Fruit fly (Drosophila melanogaster) whole organism, embryonic: ENCODE data around the gene CG15543.

Source experiments
- C15 ChIP-seq: fragments of 200-800 bp; sonication (Bioruptor generic); IDR thresholded peaks from 3 replicates; pipeline ENCODE4 v1.3.6; 2022; ENCODE audit warnings: missing biosample characterization, missing genetic modification characterization
- CG1024 ChIP-seq: fragments of 200-800 bp; sonication (Bioruptor generic); IDR thresholded peaks from 2 replicates; pipeline ENCODE4 v1.3.6; 2022; ENCODE audit warnings: missing biosample characterization, missing genetic modification characterization
- CG11695 ChIP-seq: fragments of 200-800 bp; sonication (Bioruptor generic); IDR thresholded peaks from 3 replicates; pipeline ENCODE4 v1.3.6; 2022; ENCODE audit warnings: missing biosample characterization, missing genetic modification characterization
- CG14014 ChIP-seq: fragments of 200-800 bp; sonication (Bioruptor generic); IDR thresholded peaks from 2 replicates; pipeline ENCODE4 v1.3.6; 2022; ENCODE audit warnings: missing biosample characterization, missing genetic modification characterization
- CG16813 ChIP-seq: fragments of 200-800 bp; sonication (Bioruptor generic); IDR thresholded peaks from 3 replicates; pipeline ENCODE4 v1.3.6; 2022; ENCODE audit warnings: missing biosample characterization, missing genetic modification characterization; ENCODE audit not compliant: partially characterized antibody
- CG2116 ChIP-seq: fragments of 200-800 bp; sonication (Bioruptor generic); optimal IDR thresholded peaks from 3 replicates; lab custom pipeline; 2018; ENCODE audit warnings: missing biosample characterization, mild to moderate bottlenecking, missing genetic modification characterization
- CG2120 ChIP-seq: fragments of 200-800 bp; sonication (Bioruptor generic); optimal IDR thresholded peaks from 3 replicates; lab custom pipeline; 2016; ENCODE audit warnings: missing biosample characterization, missing genetic modification characterization
- CG4282 ChIP-seq: fragments of 200-800 bp; sonication (Bioruptor generic); optimal IDR thresholded peaks from 2 replicates; lab custom pipeline; 2016; ENCODE audit warnings: missing biosample characterization, missing genetic modification characterization
- CG4404 ChIP-seq: fragments of 200-800 bp; sonication (Bioruptor generic); IDR thresholded peaks from 2 replicates; pipeline ENCODE4 v1.3.6; 2022; ENCODE audit warnings: missing biosample characterization, missing genetic modification characterization
- CG6175 ChIP-seq: fragments of 200-800 bp; sonication (Bioruptor generic); IDR thresholded peaks from 3 replicates; pipeline ENCODE4 v1.3.6; 2022; ENCODE audit warnings: missing biosample characterization, missing genetic modification characterization
- CG6254 ChIP-seq: fragments of 200-800 bp; sonication (Bioruptor generic); optimal IDR thresholded peaks from 3 replicates; lab custom pipeline; 2017; ENCODE audit warnings: mild to moderate bottlenecking, missing biosample characterization, missing genetic modification reagents, missing genetic modification characterization
- CG8089 ChIP-seq: fragments of 200-800 bp; sonication (Bioruptor generic); optimal IDR thresholded peaks from 3 replicates; lab custom pipeline; 2016; ENCODE audit warnings: missing biosample characterization, missing genetic modification characterization
- CG8765 ChIP-seq: fragments of 200-800 bp; sonication (Bioruptor generic); IDR thresholded peaks from 2 replicates; pipeline ENCODE4 v1.3.6; 2022; ENCODE audit warnings: missing biosample characterization, missing genetic modification characterization
- CG9437 ChIP-seq: fragments of 200-800 bp; sonication (Bioruptor generic); optimal IDR thresholded peaks from 2 replicates; lab custom pipeline; 2018; ENCODE audit warnings: missing biosample characterization, mild to moderate bottlenecking, missing genetic modification characterization
- Chrac-16 ChIP-seq: fragments of 200-800 bp; sonication (Bioruptor generic); optimal IDR thresholded peaks from 3 replicates; lab custom pipeline; 2016; ENCODE audit warnings: missing biosample characterization, missing genetic modification characterization
- D19A ChIP-seq: fragments of 200-800 bp; optimal IDR thresholded peaks from 3 replicates; lab custom pipeline; 2019; ENCODE audit warnings: missing biosample characterization, mild to moderate bottlenecking, missing genetic modification characterization, moderate library complexity
- Dek ChIP-seq: fragments of 200-800 bp; sonication (Bioruptor generic); optimal IDR thresholded peaks from 3 replicates; lab custom pipeline; 2019; ENCODE audit warnings: missing biosample characterization, mild to moderate bottlenecking, missing genetic modification characterization, moderate library complexity
- Fer1 ChIP-seq: fragments of 200-800 bp; sonication (Bioruptor generic); optimal IDR thresholded peaks from 2 replicates; lab custom pipeline; 2017; ENCODE audit warnings: missing biosample characterization, mild to moderate bottlenecking, missing genetic modification characterization
- HLH3B ChIP-seq: fragments of 200-800 bp; sonication (Bioruptor generic); IDR thresholded peaks from 2 replicates; pipeline ENCODE4 v1.3.6; 2022; ENCODE audit warnings: missing biosample characterization, missing genetic modification characterization
- HLH4C ChIP-seq: fragments of 200-800 bp; sonication (Bioruptor generic); IDR thresholded peaks from 3 replicates; pipeline ENCODE4 v1.3.6; 2022; ENCODE audit warnings: missing biosample characterization, missing genetic modification characterization; ENCODE audit not compliant: partially characterized antibody
- Hr39 ChIP-seq: fragments of >200 bp; optimal IDR thresholded peaks from 2 replicates; lab custom pipeline; 2017
- Meics ChIP-seq: fragments of 200-800 bp; sonication (Bioruptor generic); optimal IDR thresholded peaks from 2 replicates; lab custom pipeline; 2017; ENCODE audit warnings: missing biosample characterization, mild to moderate bottlenecking, missing genetic modification characterization
- Nf-YA ChIP-seq: fragments of 200-800 bp; sonication (Bioruptor generic); IDR thresholded peaks from 2 replicates; pipeline ENCODE4 v1.3.6; 2022; ENCODE audit warnings: missing biosample characterization, missing genetic modification characterization
- Nf-YC ChIP-seq: fragments of 200-800 bp; optimal IDR thresholded peaks from 3 replicates; lab custom pipeline; 2019; ENCODE audit warnings: missing biosample characterization, mild to moderate bottlenecking, missing genetic modification characterization, moderate library complexity
- Oaz ChIP-seq: fragments of 200-800 bp; sonication (Bioruptor generic); IDR thresholded peaks from 2 replicates; pipeline ENCODE4 v1.3.6; 2022; ENCODE audit warnings: missing biosample characterization, missing genetic modification characterization
- Rfx ChIP-seq: fragments of 200-800 bp; sonication (Bioruptor generic); IDR thresholded peaks from 2 replicates; pipeline ENCODE4 v1.3.6; 2022; ENCODE audit warnings: missing biosample characterization, missing genetic modification characterization
- Rx ChIP-seq: fragments of 200-800 bp; sonication (Bioruptor generic); IDR thresholded peaks from 2 replicates; pipeline ENCODE4 v1.3.6; 2022; ENCODE audit warnings: missing biosample characterization, missing genetic modification characterization
- Spps ChIP-seq: fragments of 200-800 bp; sonication (Bioruptor generic); optimal IDR thresholded peaks from 2 replicates; lab custom pipeline; 2018; ENCODE audit warnings: missing biosample characterization, mild to moderate bottlenecking, missing genetic modification characterization
- Trl ChIP-seq, 3 experiments: fragments of >200 bp in 2 of 3; fragments of 200-800 bp in 1 of 3; sonication (Bioruptor generic) in 1 of 3; optimal IDR thresholded peaks; 2 replicates in 1 of 3; 3 replicates in 2 of 3; lab custom pipeline; 2016 to 2017; ENCODE audit warnings: missing biosample characterization in 1 of 3, missing genetic modification characterization in 1 of 3
- caup ChIP-seq: fragments of 200-800 bp; sonication (Bioruptor generic); optimal IDR thresholded peaks from 3 replicates; lab custom pipeline; 2017; ENCODE audit warnings: missing biosample characterization, mild to moderate bottlenecking, missing genetic modification characterization, moderate library complexity; ENCODE audit not compliant: severe bottlenecking
- croc ChIP-seq: fragments of 200-800 bp; sonication (Bioruptor generic); conservative IDR thresholded peaks from 3 replicates; pipeline ENCODE4 v1.3.6; 2022; ENCODE audit warnings: missing biosample characterization, missing genetic modification characterization
- cwo ChIP-seq: fragments of 200-800 bp; sonication (Bioruptor generic); optimal IDR thresholded peaks from 3 replicates; lab custom pipeline; 2017; ENCODE audit warnings: missing biosample characterization, missing genetic modification characterization, mild to moderate bottlenecking, moderate library complexity, missing genetic modification reagents
- dati ChIP-seq: fragments of 200-800 bp; sonication (Bioruptor generic); IDR thresholded peaks from 2 replicates; pipeline ENCODE4 v1.3.6; 2022; ENCODE audit warnings: missing biosample characterization, missing genetic modification characterization
- dysf ChIP-seq: fragments of 200-800 bp; sonication (Bioruptor generic); IDR thresholded peaks from 3 replicates; pipeline ENCODE4 v1.3.6; 2022; ENCODE audit warnings: missing biosample characterization, missing genetic modification characterization
- eve ChIP-seq, 2 experiments: fragments of >200 bp; optimal IDR thresholded peaks; 2 replicates each; lab custom pipeline; 2017; ENCODE audit warnings: missing biosample characterization in 2 of 2, missing genetic modification characterization in 2 of 2
- inv ChIP-seq: fragments of 200-800 bp; sonication (Bioruptor generic); IDR thresholded peaks from 2 replicates; pipeline ENCODE4 v1.3.6; 2022; ENCODE audit warnings: missing biosample characterization, missing genetic modification characterization; ENCODE audit not compliant: partially characterized antibody
- knrl ChIP-seq: fragments of 200-800 bp; sonication (Bioruptor generic); IDR thresholded peaks from 3 replicates; pipeline ENCODE4 v1.3.6; 2022; ENCODE audit warnings: missing biosample characterization, missing genetic modification characterization; ENCODE audit not compliant: partially characterized antibody
- onecut ChIP-seq: fragments of 200-800 bp; sonication (Bioruptor generic); IDR thresholded peaks from 2 replicates; pipeline ENCODE4 v1.3.6; 2022; ENCODE audit warnings: missing biosample characterization, missing genetic modification characterization
- peb ChIP-seq: fragments of 200-800 bp; sonication (Bioruptor generic); IDR thresholded peaks from 2 replicates; pipeline ENCODE4 v1.3.6; 2022; ENCODE audit warnings: missing biosample characterization, missing genetic modification characterization
- prd ChIP-seq, 3 experiments: fragments of >200 bp in 2 of 3; fragments of 200-800 bp in 1 of 3; sonication (Bioruptor generic) in 1 of 3; optimal IDR thresholded peaks in 2 of 3; IDR thresholded peaks in 1 of 3; 2 replicates in 2 of 3; 3 replicates in 1 of 3; pipeline versions ENCODE4 v1.3.6 to Lab custom; 2017 to 2022; ENCODE audit warnings: missing biosample characterization in 1 of 3, missing genetic modification characterization in 1 of 3
- seq ChIP-seq: fragments of 200-800 bp; sonication (Bioruptor generic); IDR thresholded peaks from 2 replicates; pipeline ENCODE4 v1.3.6; 2022; ENCODE audit warnings: missing biosample characterization, missing genetic modification characterization
- slbo ChIP-seq: fragments of 200-800 bp; sonication (Bioruptor generic); IDR thresholded peaks from 2 replicates; pipeline ENCODE4 v1.3.6; 2022; ENCODE audit warnings: missing biosample characterization, missing genetic modification characterization
- slp2 ChIP-seq: fragments of 200-800 bp; sonication (Bioruptor generic); optimal IDR thresholded peaks from 2 replicates; lab custom pipeline; 2016; ENCODE audit warnings: missing biosample characterization, missing genetic modification characterization
- tgo ChIP-seq: fragments of 200-800 bp; sonication (Bioruptor generic); IDR thresholded peaks from 3 replicates; pipeline ENCODE4 v1.3.6; 2022; ENCODE audit warnings: missing biosample characterization, missing genetic modification characterization
- tin ChIP-seq: fragments of 200-800 bp; sonication (Bioruptor generic); optimal IDR thresholded peaks from 3 replicates; lab custom pipeline; 2016; ENCODE audit warnings: missing biosample characterization, missing genetic modification characterization
- tio ChIP-seq: fragments of 200-800 bp; sonication (Bioruptor generic); optimal IDR thresholded peaks from 2 replicates; lab custom pipeline; 2017; ENCODE audit warnings: missing biosample characterization, missing genetic modification characterization, inconsistent platforms
- ttk ChIP-seq: fragments of 200-800 bp; sonication (Bioruptor generic); IDR thresholded peaks from 2 replicates; pipeline ENCODE4 v2.1.2; 2022; ENCODE audit warnings: missing biosample characterization, missing genetic modification characterization
- vvl ChIP-seq: fragments of 200-800 bp; sonication (Bioruptor generic); IDR thresholded peaks from 2 replicates; pipeline ENCODE4 v1.3.6; 2022; ENCODE audit warnings: missing biosample characterization, missing genetic modification characterization
- zen2 ChIP-seq: fragments of 200-800 bp; sonication (Bioruptor generic); IDR thresholded peaks from 3 replicates; pipeline ENCODE4 v1.3.6; 2022; ENCODE audit warnings: missing biosample characterization, missing genetic modification characterization; ENCODE audit not compliant: partially characterized antibody
- zfh2 ChIP-seq: fragments of 200-800 bp; sonication (Bioruptor generic); optimal IDR thresholded peaks from 2 replicates; lab custom pipeline; 2016; ENCODE audit warnings: missing biosample characterization, missing genetic modification characterization

Gene CG15543

dm6 chr3R:30789363-30789762, 46.7 kb downstream of the CG15543 start (continued):
- no peak for TF ChIP-seq prd (optimal IDR thresholded peaks at IDR 0.05; lab: Kevin White, UChicago)
- TF ChIP-seq prd (GFP tag; IDR thresholded peaks at IDR 0.05; lab: Robert Waterston, UW) = peak; percentile 79
- no peak for TF ChIP-seq Trl (optimal IDR thresholded peaks at IDR 0.05; lab: Kevin White, UChicago)
- TF ChIP-seq Trl (GFP tag; optimal IDR thresholded peaks at IDR 0.05; lab: Kevin White, UChicago) = peak; percentile 39
- peak; percentile 70 for TF ChIP-seq slbo (GFP tag; lab: Robert Waterston, UW)
- no peak for TF ChIP-seq caup (GFP tag; lab: Kevin White, UChicago)
- TF ChIP-seq zfh2 (GFP tag; lab: Kevin White, UChicago) = peak; percentile 15
- peak; percentile 93 for TF ChIP-seq vvl (GFP tag; lab: Robert Waterston, UW)
- TF ChIP-seq C15 (GFP tag; lab: Robert Waterston, UW) = 0 out of 3 replicates have a peak, but pooled peaks have one; percentile 59
- TF ChIP-seq Spps (tag; lab: Kevin White, UChicago) = no peak
- TF ChIP-seq knrl (GFP tag; lab: Robert Waterston, UW) = peak; percentile 70
- peak; percentile 38; the same call in 1 of the 2 replicates for TF ChIP-seq inv
- peak; percentile 89 for TF ChIP-seq Rfx (GFP tag; lab: Robert Waterston, UW)
- peak; percentile 55 for TF ChIP-seq dati (GFP tag; lab: Robert Waterston, UW)
- peak; percentile 63 for TF ChIP-seq CG16813 (GFP tag; lab: Robert Waterston, UW)
- TF ChIP-seq CG2116 (GFP tag; lab: Kevin White, UChicago) = peak; percentile 31
- no peak for TF ChIP-seq CG6254 (GFP tag; lab: Kevin White, UChicago)
- TF ChIP-seq peb (GFP tag; lab: Robert Waterston, UW) = no peak
- peak; percentile 74 for TF ChIP-seq tgo (GFP tag; lab: Robert Waterston, UW)
- TF ChIP-seq zen2 = peak; percentile 49
- TF ChIP-seq onecut (GFP tag; lab: Robert Waterston, UW) = peak; percentile 44
- TF ChIP-seq cwo (GFP tag; lab: Kevin White, UChicago) = no peak
- no peak for TF ChIP-seq CG8089 (GFP tag; lab: Kevin White, UChicago)
- TF ChIP-seq dysf (GFP tag; lab: Robert Waterston, UW) = peak; percentile 79
- no peak for TF ChIP-seq CG4282
- peak; percentile 62 for TF ChIP-seq ttk (GFP tag; lab: Robert Waterston, UW)
- peak; percentile 39; the same call in 2 of the 3 replicates for TF ChIP-seq croc (GFP tag; lab: Robert Waterston, UW)
- TF ChIP-seq tio (GFP tag; lab: Kevin White, UChicago) = peak; percentile 13
- no peak for TF ChIP-seq Meics (GFP tag; lab: Kevin White, UChicago)
- TF ChIP-seq Oaz (GFP tag; lab: Robert Waterston, UW) = peak; percentile 73
- peak; percentile 42 for TF ChIP-seq Fer1 (GFP tag; lab: Kevin White, UChicago)
- TF ChIP-seq HLH3B = peak; percentile 64; the same call in 1 of the 2 replicates
- no peak for TF ChIP-seq eve (GFP tag; optimal IDR thresholded peaks at IDR 0.05; lab: Kevin White, UChicago)
- peak; percentile 9 for TF ChIP-seq Dek
- TF ChIP-seq CG11695 (GFP tag; lab: Robert Waterston, UW) = peak; percentile 83
- TF ChIP-seq CG2120 (GFP tag; lab: Kevin White, UChicago) = peak; percentile 32
- peak; percentile 8 for TF ChIP-seq Chrac-16 (GFP tag; lab: Kevin White, UChicago)
- no peak for TF ChIP-seq CG9437 (GFP tag; lab: Kevin White, UChicago)
- peak; percentile 68; the same call in 1 of the 3 replicates for TF ChIP-seq CG6175
- TF ChIP-seq HLH4C = peak; percentile 12; the same call in 1 of the 3 replicates
- peak; percentile 87 for TF ChIP-seq CG14014 (GFP tag; lab: Robert Waterston, UW)
- TF ChIP-seq Nf-YC (tag; lab: Kevin White, UChicago) = peak; percentile 65
- 0 out of 2 replicates have a peak, but pooled peaks have one; percentile 57 for TF ChIP-seq Nf-YA (GFP tag; lab: Robert Waterston, UW)
- no peak for TF ChIP-seq CG4404 (GFP tag; lab: Robert Waterston, UW)
- peak; percentile 55; the same call in 1 of the 2 replicates for TF ChIP-seq seq (GFP tag; lab: Robert Waterston, UW)
- no peak for TF ChIP-seq Hr39 (lab: Kevin White, UChicago)
- TF ChIP-seq tin (GFP tag; lab: Kevin White, UChicago) = peak; percentile 1
- TF ChIP-seq slp2 (GFP tag; lab: Kevin White, UChicago) = peak; percentile 7
- peak; percentile 31; the same call in 1 of the 2 replicates for TF ChIP-seq Rx (GFP tag; lab: Robert Waterston, UW)
- TF ChIP-seq CG1024 = peak; percentile 33; the same call in 1 of the 2 replicates
- TF ChIP-seq D19A (tag; lab: Kevin White, UChicago) = no peak
- peak; percentile 45; the same call in 1 of the 2 replicates for TF ChIP-seq CG8765 (GFP tag; lab: Robert Waterston, UW)
